Fruit fly (Drosophila melanogaster): ENCODE measurements around the gene Gem4b.

dm6 chrX:3949409-3950178 is 8.9 kb downstream of the Gem4b start:
- TF ChIP-seq usp (GFP tag; optimal IDR thresholded peaks at IDR 0.05) (no peak), CG8478 (optimal IDR thresholded peaks at IDR 0.05) (no peak)
